Worm (Caenorhabditis elegans): Measurements from ENCODE around the gene rol-6.

rol-6 gene

DNA sequence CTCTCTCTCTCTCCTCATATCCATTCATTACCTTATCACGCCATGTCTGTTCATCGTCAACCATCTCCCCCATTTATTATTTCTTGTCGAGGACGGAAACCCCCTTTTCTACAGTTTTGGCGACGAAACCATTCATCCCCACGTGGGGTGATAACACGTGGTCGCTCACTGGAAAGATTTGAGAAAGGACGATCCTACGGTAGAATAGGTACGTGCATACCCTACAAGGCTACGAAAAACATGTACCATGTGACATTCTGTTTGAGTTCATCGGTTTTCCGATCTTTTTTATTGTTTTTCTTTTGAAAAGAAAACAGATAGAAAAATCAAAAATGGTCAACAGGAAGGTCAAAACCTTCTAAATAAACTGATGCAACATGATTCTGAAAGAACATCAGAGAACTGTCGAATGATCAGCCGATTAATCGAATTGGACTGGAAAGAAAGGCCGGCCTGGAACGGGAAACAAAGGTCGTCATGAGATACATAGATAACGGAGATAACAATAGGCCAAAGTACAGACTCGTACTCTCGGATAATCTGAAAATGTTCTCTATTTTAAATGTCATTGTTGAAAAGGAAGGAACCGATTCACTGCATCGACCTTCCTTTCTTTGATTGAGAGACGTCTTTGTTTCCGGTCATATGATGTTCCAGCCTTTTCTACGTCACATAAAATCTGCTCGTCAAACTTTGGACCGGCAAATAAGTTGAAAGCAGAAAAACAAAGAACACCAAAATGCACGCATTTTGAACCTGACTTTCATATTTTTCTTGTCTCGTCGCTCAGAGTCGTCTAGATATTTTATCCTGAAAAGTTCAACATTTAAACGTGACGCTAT is 9.4 kb downstream of the rol-6 start:
- peak; percentile 91 to 92 for TF ChIP-seq mdl-1 (tag; optimal IDR thresholded peaks at IDR 0.05)
- TF ChIP-seq unc-62 (GFP tag; optimal IDR thresholded peaks at IDR 0.05 in 1 of 2): peak in 1 of 2 experiments; percentile 99
- TF ChIP-seq unc-62 (tag; optimal IDR thresholded peaks at IDR 0.05): no peak
- TF ChIP-seq gei-8 (GFP tag; optimal IDR thresholded peaks at IDR 0.05): peak; percentile 79
- no peak for TF ChIP-seq egl-27 (tag; optimal IDR thresholded peaks at IDR 0.05)
- peak; percentile 97 for TF ChIP-seq nhr-11 (tag; optimal IDR thresholded peaks at IDR 0.05)
- no peak for TF ChIP-seq lin-39 (tag; optimal IDR thresholded peaks at IDR 0.05)
- peak; percentile 94 for TF ChIP-seq mxl-3 (GFP tag; optimal IDR thresholded peaks at IDR 0.05)
- peak; percentile 20 for TF ChIP-seq dpl-1 (GFP tag; optimal IDR thresholded peaks at IDR 0.05)
- TF ChIP-seq daf-8 (GFP tag; IDR thresholded peaks at IDR 0.05): no peak
- peak; percentile 11 to 31 for TF ChIP-seq hif-1 (tag; optimal IDR thresholded peaks at IDR 0.05)
- TF ChIP-seq Y5F2A.4 (GFP tag; optimal IDR thresholded peaks at IDR 0.05): no peak
- no peak for TF ChIP-seq Y48G9A.11 (GFP tag; IDR thresholded peaks at IDR 0.05)
- TF ChIP-seq nhr-42 (GFP tag; IDR thresholded peaks at IDR 0.05): no peak
- TF ChIP-seq ceh-44 (GFP tag; IDR thresholded peaks at IDR 0.05): no peak
- TF ChIP-seq hlh-11 (tag; optimal IDR thresholded peaks at IDR 0.05): peak; percentile 80
- TF ChIP-seq nhr-102 (tag; optimal IDR thresholded peaks at IDR 0.05): peak; percentile 58
- TF ChIP-seq ceh-82 (tag; optimal IDR thresholded peaks at IDR 0.05): no peak
- no peak for TF ChIP-seq daf-16 (GFP tag; optimal IDR thresholded peaks at IDR 0.05)
- TF ChIP-seq daf-16 (tag; optimal IDR thresholded peaks at IDR 0.05): peak; percentile 76
- no peak for TF ChIP-seq arid-1 (GFP tag; conservative IDR thresholded peaks at IDR 0.05)
- no peak for TF ChIP-seq pqm-1 (tag; optimal IDR thresholded peaks at IDR 0.05)
- no peak for TF ChIP-seq nhr-41 (GFP tag; IDR thresholded peaks at IDR 0.05)
- TF ChIP-seq zip-11 (GFP tag; IDR thresholded peaks at IDR 0.05): no peak
- peak; percentile 74 for TF ChIP-seq cey-2 (tag; optimal IDR thresholded peaks at IDR 0.05; ENCODE audit: borderline replicate concordance, insufficient read depth)
- TF ChIP-seq dmd-6 (GFP tag; IDR thresholded peaks at IDR 0.05): peak; percentile 69
- TF ChIP-seq vab-7 (GFP tag; IDR thresholded peaks at IDR 0.05): no peak
- no peak for TF ChIP-seq D1046.2 (GFP tag; IDR thresholded peaks at IDR 0.05)
- TF ChIP-seq nhr-77 (tag; optimal IDR thresholded peaks at IDR 0.05): peak; percentile 30
- no peak for TF ChIP-seq ztf-7 (tag; optimal IDR thresholded peaks at IDR 0.05)
- no peak for TF ChIP-seq ztf-11 (tag; optimal IDR thresholded peaks at IDR 0.05)
- no peak for TF ChIP-seq ceh-32 (tag; optimal IDR thresholded peaks at IDR 0.05; ENCODE audit: poor library complexity)
- peak; percentile 15 for TF ChIP-seq mes-2 (tag; optimal IDR thresholded peaks at IDR 0.05; ENCODE audit: poor library complexity, severe bottlenecking)
- TF ChIP-seq dmd-9 (GFP tag; IDR thresholded peaks at IDR 0.05): no peak
- peak; percentile 1 for TF ChIP-seq rbr-2 (tag; optimal IDR thresholded peaks at IDR 0.05)
- no peak for TF ChIP-seq ctbp-1 (GFP tag; IDR thresholded peaks at IDR 0.05)
- TF ChIP-seq R02D3.7 (tag; optimal IDR thresholded peaks at IDR 0.05): no peak
- no peak; the same call in 1 of the 2 replicates for TF ChIP-seq ceh-20 (GFP tag; IDR thresholded peaks at IDR 0.05)
- TF ChIP-seq nhr-237 (tag; optimal IDR thresholded peaks at IDR 0.05): no peak
- TF ChIP-seq attf-4 (tag; optimal IDR thresholded peaks at IDR 0.05): no peak
- peak; percentile 99 for TF ChIP-seq aha-1 (tag)
- TF ChIP-seq php-3 (GFP tag; IDR thresholded peaks at IDR 0.05): peak; percentile 59
- peak; percentile 74 for TF ChIP-seq lin-1 (GFP tag; IDR thresholded peaks at IDR 0.05)
- peak; percentile 68 for TF ChIP-seq dve-1 (tag; optimal IDR thresholded peaks at IDR 0.05; ENCODE audit: insufficient read depth)
- peak; percentile 94 for TF ChIP-seq nhr-28 (tag; optimal IDR thresholded peaks at IDR 0.05)
- peak; percentile 62; the same call in 1 of the 2 replicates for TF ChIP-seq mdt-29 (GFP tag; IDR thresholded peaks at IDR 0.05)
- TF ChIP-seq lir-3 (tag; optimal IDR thresholded peaks at IDR 0.05): no peak
- TF ChIP-seq tra-1 (GFP tag; IDR thresholded peaks at IDR 0.05): peak; percentile 77
- TF ChIP-seq nhr-6 (tag; optimal IDR thresholded peaks at IDR 0.05): no peak
- TF ChIP-seq lin-13 (GFP tag; optimal IDR thresholded peaks at IDR 0.05): peak; percentile 15

Data from whole organism, L4 larva.